Worm (Caenorhabditis elegans): Measurements from ENCODE around the gene atn-1.

ce11 chrV:12470324-12470723 lies 7.9 kb upstream of the atn-1 start:
- TF ChIP-seq ama-1 (optimal IDR thresholded peaks at IDR 0.05) (no peak), ceh-36 (tag; optimal IDR thresholded peaks at IDR 0.05) (no peak), flt-1 (GFP tag; IDR thresholded peaks at IDR 0.05) (no peak), hmg-4 (GFP tag; optimal IDR thresholded peaks at IDR 0.05) (no peak), aly-1 (tag; optimal IDR thresholded peaks at IDR 0.05) (no peak), F13C5.2 (tag; optimal IDR thresholded peaks at IDR 0.05) (no peak), hnd-1 (tag; optimal IDR thresholded peaks at IDR 0.05) (no peak), pes-1 (GFP tag; IDR thresholded peaks at IDR 0.05) (no peak), tbx-11 (GFP tag; IDR thresholded peaks at IDR 0.05) (no peak), B0310.2 (tag; optimal IDR thresholded peaks at IDR 0.05) (no peak), ets-7 (tag; optimal IDR thresholded peaks at IDR 0.05) (no peak)

All from whole organism, early embryonic.